Fruit fly (Drosophila melanogaster): Measurements from ENCODE around the gene CG33160.

- no peak for TF ChIP-seq usp (GFP tag; optimal IDR thresholded peaks at IDR 0.05)
- TF ChIP-seq Dll (optimal IDR thresholded peaks at IDR 0.05), result no peak
- TF ChIP-seq CG8478 (optimal IDR thresholded peaks at IDR 0.05), result no peak
- TF ChIP-seq psq (optimal IDR thresholded peaks at IDR 0.05), result no peak
- TF ChIP-seq pan (optimal IDR thresholded peaks at IDR 0.05), result no peak
Observed at dm6 chr3L:3186364-3186763, 19.8 kb downstream of the CG33160 start, which contains the start of gene CG32284.
